In genomic region chr3L:14145666-14146314, dm6 we compare ENCODE assay signal across 4 fruit fly cellular contexts.
TF ChIP-seq lines count a peak whose summit lies in the region.

No protein-coding gene starts in this region.

- TF ChIP-seq CTCF in whole organism, embryonic (GFP tag; optimal IDR thresholded peaks at IDR 0.05; lab: Kevin White, UChicago) = no peak

TF ChIP-seq in whole organism, embryonic, 481 proteins besides CTCF, POLR2A, EP300 and RAD21 (continues in another document):
- TF ChIP-seq CG30431 (GFP tag; optimal IDR thresholded peaks at IDR 0.05; lab: Kevin White, UChicago) = no peak
- no peak for TF ChIP-seq Hr78 (GFP tag; optimal IDR thresholded peaks at IDR 0.05; lab: Kevin White, UChicago)
- no peak for TF ChIP-seq Dad (GFP tag; optimal IDR thresholded peaks at IDR 0.05; lab: Kevin White, UChicago)
- TF ChIP-seq D (optimal IDR thresholded peaks at IDR 0.05; lab: Kevin White, UChicago) = no peak
- peak; percentile 19 for TF ChIP-seq D (GFP tag; optimal IDR thresholded peaks at IDR 0.05; lab: Kevin White, UChicago)
- TF ChIP-seq amos (GFP tag; IDR thresholded peaks at IDR 0.05; lab: Robert Waterston, UW; ENCODE audit: partially characterized antibody) = no peak
- no peak for TF ChIP-seq HLHmδ (GFP tag; optimal IDR thresholded peaks at IDR 0.05; lab: Kevin White, UChicago)
- TF ChIP-seq CG9727 (GFP tag; optimal IDR thresholded peaks at IDR 0.05; lab: Kevin White, UChicago) = peak; percentile 15
- peak in 1 of 3 experiments; percentile 29 for TF ChIP-seq lola (GFP tag; optimal IDR thresholded peaks at IDR 0.05; lab: Kevin White, UChicago)
- no peak for TF ChIP-seq chm (GFP tag; IDR thresholded peaks at IDR 0.05; lab: Robert Waterston, UW)
- TF ChIP-seq kni (GFP tag; optimal IDR thresholded peaks at IDR 0.05; lab: Kevin White, UChicago) = no peak
- no peak for TF ChIP-seq CG17328 (GFP tag; IDR thresholded peaks at IDR 0.05; lab: Robert Waterston, UW)
- peak; percentile 6 for TF ChIP-seq dmrt11E (tag; optimal IDR thresholded peaks at IDR 0.05; lab: Kevin White, UChicago)
- no peak for TF ChIP-seq hb (GFP tag; IDR thresholded peaks at IDR 0.05; lab: Robert Waterston, UW; ENCODE audit: partially characterized antibody)
- TF ChIP-seq tll (GFP tag; optimal IDR thresholded peaks at IDR 0.05; lab: Kevin White, UChicago) = no peak
- no peak for TF ChIP-seq pita (GFP tag; optimal IDR thresholded peaks at IDR 0.05; lab: Kevin White, UChicago)
- no peak for TF ChIP-seq Rfx (GFP tag; IDR thresholded peaks at IDR 0.05; lab: Robert Waterston, UW)
- no peak for TF ChIP-seq YL-1 (GFP tag; optimal IDR thresholded peaks at IDR 0.05; lab: Kevin White, UChicago)
- no peak for TF ChIP-seq sisA (GFP tag; IDR thresholded peaks at IDR 0.05; lab: Robert Waterston, UW)
- TF ChIP-seq Blimp-1 (GFP tag; optimal IDR thresholded peaks at IDR 0.05; lab: Kevin White, UChicago) = peak; percentile 37
- no peak for TF ChIP-seq tup (GFP tag; optimal IDR thresholded peaks at IDR 0.05; lab: Kevin White, UChicago)
- peak; percentile 55 for TF ChIP-seq CG11504 (tag; optimal IDR thresholded peaks at IDR 0.05; lab: Kevin White, UChicago)
- peak; percentile 18 for TF ChIP-seq CG8924 (tag; optimal IDR thresholded peaks at IDR 0.05; lab: Kevin White, UChicago)

TF ChIP-seq in whole organism, prepupa, 60 proteins besides CTCF, POLR2A, EP300 and RAD21 (continues in another document):
- no peak for TF ChIP-seq CG4318 (GFP tag; optimal IDR thresholded peaks at IDR 0.05; lab: Kevin White, UChicago)
- TF ChIP-seq vri (GFP tag; optimal IDR thresholded peaks at IDR 0.05; lab: Kevin White, UChicago) = no peak
- TF ChIP-seq Sox14 (GFP tag; optimal IDR thresholded peaks at IDR 0.05; lab: Kevin White, UChicago) = no peak
- TF ChIP-seq CG31627 (GFP tag; optimal IDR thresholded peaks at IDR 0.05; lab: Kevin White, UChicago) = no peak
- TF ChIP-seq eg (GFP tag; IDR thresholded peaks at IDR 0.05; lab: Robert Waterston, UW) = no peak
- peak; percentile 38 for TF ChIP-seq Blimp-1 (GFP tag; optimal IDR thresholded peaks at IDR 0.05; lab: Kevin White, UChicago)
- peak; percentile 20 for TF ChIP-seq CG11762 (GFP tag; optimal IDR thresholded peaks at IDR 0.05; lab: Kevin White, UChicago; ENCODE audit: insufficient read depth)
- TF ChIP-seq fd59A (GFP tag; optimal IDR thresholded peaks at IDR 0.05; lab: Kevin White, UChicago) = peak; percentile 11
- peak; percentile 30 for TF ChIP-seq Lpt (GFP tag; optimal IDR thresholded peaks at IDR 0.05; lab: Kevin White, UChicago)
- no peak for TF ChIP-seq CG34406 (GFP tag; optimal IDR thresholded peaks at IDR 0.05; lab: Kevin White, UChicago)
- peak; percentile 10 for TF ChIP-seq CG10631 (GFP tag; optimal IDR thresholded peaks at IDR 0.05; lab: Kevin White, UChicago)
- TF ChIP-seq CG8319 (GFP tag; optimal IDR thresholded peaks at IDR 0.05; lab: Kevin White, UChicago) = peak; percentile 10
- TF ChIP-seq ss (GFP tag; optimal IDR thresholded peaks at IDR 0.05; lab: Kevin White, UChicago) = peak; percentile 56 to 79
- TF ChIP-seq CG9139 (GFP tag; optimal IDR thresholded peaks at IDR 0.05; lab: Kevin White, UChicago) = no peak
- TF ChIP-seq fd85E (GFP tag; optimal IDR thresholded peaks at IDR 0.05; lab: Kevin White, UChicago) = no peak
- no peak for TF ChIP-seq Sox102F (GFP tag; optimal IDR thresholded peaks at IDR 0.05; lab: Kevin White, UChicago)
- peak; percentile 59 for TF ChIP-seq Ets96B (tag; optimal IDR thresholded peaks at IDR 0.05; lab: Kevin White, UChicago)
- TF ChIP-seq Eip78C (GFP tag; lab: Kevin White, UChicago) = peak; percentile 94
- no peak for TF ChIP-seq net (GFP tag; optimal IDR thresholded peaks at IDR 0.05; lab: Kevin White, UChicago)
- no peak for TF ChIP-seq Hr38 (GFP tag; optimal IDR thresholded peaks at IDR 0.05; lab: Kevin White, UChicago)
- TF ChIP-seq CG11902 (GFP tag; optimal IDR thresholded peaks at IDR 0.05; lab: Kevin White, UChicago) = no peak
- no peak for TF ChIP-seq CG8632 (GFP tag; optimal IDR thresholded peaks at IDR 0.05; lab: Kevin White, UChicago)
- TF ChIP-seq Eip93F (GFP tag; optimal IDR thresholded peaks at IDR 0.05; lab: Kevin White, UChicago) = no peak
- no peak for TF ChIP-seq dsx (GFP tag; optimal IDR thresholded peaks at IDR 0.05; lab: Kevin White, UChicago; ENCODE audit: poor library complexity, severe bottlenecking)

TF ChIP-seq in whole organism, pupa, 21 proteins besides CTCF, POLR2A, EP300 and RAD21:
- TF ChIP-seq fd96Ca (GFP tag; IDR thresholded peaks at IDR 0.05; lab: Robert Waterston, UW) (no peak), CG10348 (GFP tag; IDR thresholded peaks at IDR 0.05; lab: Robert Waterston, UW) (no peak), CG34367 (tag; optimal IDR thresholded peaks at IDR 0.05; lab: Kevin White, UChicago) (no peak), CG15710 (tag; optimal IDR thresholded peaks at IDR 0.05; lab: Kevin White, UChicago) (peak; percentile 50), gl (tag; optimal IDR thresholded peaks at IDR 0.05; lab: Kevin White, UChicago) (peak; percentile 3), CG14655 (GFP tag; optimal IDR thresholded peaks at IDR 0.05; lab: Kevin White, UChicago) (peak; percentile 79), CG17806 (tag; optimal IDR thresholded peaks at IDR 0.05; lab: Kevin White, UChicago) (peak; percentile 69), CG12605 (GFP tag; IDR thresholded peaks at IDR 0.05; lab: Robert Waterston, UW) (no peak), rn (GFP tag; IDR thresholded peaks at IDR 0.05; lab: Robert Waterston, UW) (no peak), Pif1A (GFP tag; optimal IDR thresholded peaks at IDR 0.05; lab: Kevin White, UChicago) (no peak), D1 (tag; optimal IDR thresholded peaks at IDR 0.05; lab: Kevin White, UChicago) (peak; percentile 42), CG8159 (tag; optimal IDR thresholded peaks at IDR 0.05; lab: Kevin White, UChicago) (peak; percentile 88), CG32121 (GFP tag; IDR thresholded peaks at IDR 0.05; lab: Robert Waterston, UW) (no peak), Ets98B (GFP tag; IDR thresholded peaks at IDR 0.05; lab: Robert Waterston, UW) (no peak), CG9948 (tag; optimal IDR thresholded peaks at IDR 0.05; lab: Kevin White, UChicago) (peak; percentile 80), CG13204 (GFP tag; optimal IDR thresholded peaks at IDR 0.05; lab: Kevin White, UChicago) (no peak), CG8301 (tag; optimal IDR thresholded peaks at IDR 0.05; lab: Kevin White, UChicago) (peak; percentile 65), Pif1B (GFP tag; optimal IDR thresholded peaks at IDR 0.05; lab: Kevin White, UChicago) (no peak), CG4496 (GFP tag; IDR thresholded peaks at IDR 0.05; lab: Robert Waterston, UW) (no peak), Snoo (tag; optimal IDR thresholded peaks at IDR 0.05; lab: Kevin White, UChicago) (peak; percentile 13), EcR (GFP tag; optimal IDR thresholded peaks at IDR 0.05; lab: Kevin White, UChicago) (no peak)

TF ChIP-seq in whole organism, wandering third instar larva, 38 proteins besides CTCF, POLR2A, EP300 and RAD21 (continues in another document):
- TF ChIP-seq usp (GFP tag; optimal IDR thresholded peaks at IDR 0.05; lab: Kevin White, UChicago) = no peak
- TF ChIP-seq sv (GFP tag; optimal IDR thresholded peaks at IDR 0.05; lab: Kevin White, UChicago) = no peak
- TF ChIP-seq h (GFP tag; optimal IDR thresholded peaks at IDR 0.05; lab: Kevin White, UChicago) = no peak
- TF ChIP-seq dmrt93B (GFP tag; optimal IDR thresholded peaks at IDR 0.05; lab: Kevin White, UChicago) = no peak
- TF ChIP-seq Myc (optimal IDR thresholded peaks at IDR 0.05; lab: Kevin White, UChicago) = no peak
- no peak for TF ChIP-seq Mio (GFP tag; optimal IDR thresholded peaks at IDR 0.05; lab: Kevin White, UChicago)
- TF ChIP-seq N (GFP tag; optimal IDR thresholded peaks at IDR 0.05; lab: Kevin White, UChicago) = no peak
- TF ChIP-seq ey (GFP tag; optimal IDR thresholded peaks at IDR 0.05; lab: Kevin White, UChicago) = no peak
- no peak for TF ChIP-seq Hr83 (GFP tag; optimal IDR thresholded peaks at IDR 0.05; lab: Kevin White, UChicago; ENCODE audit: poor library complexity, severe bottlenecking)
- TF ChIP-seq lola (GFP tag; optimal IDR thresholded peaks at IDR 0.05; lab: Kevin White, UChicago) = no peak
- TF ChIP-seq br (GFP tag; optimal IDR thresholded peaks at IDR 0.05; lab: Kevin White, UChicago) = no peak
- peak; percentile 16 for TF ChIP-seq Sp1 (GFP tag; optimal IDR thresholded peaks at IDR 0.05; lab: Kevin White, UChicago)
- no peak for TF ChIP-seq tai (GFP tag; optimal IDR thresholded peaks at IDR 0.05; lab: Kevin White, UChicago)
- TF ChIP-seq CG32264 (GFP tag; optimal IDR thresholded peaks at IDR 0.05; lab: Kevin White, UChicago) = no peak
- TF ChIP-seq foxo (GFP tag; optimal IDR thresholded peaks at IDR 0.05; lab: Kevin White, UChicago) = peak in 1 of 2 experiments; percentile 25
- no peak for TF ChIP-seq dsf (GFP tag; optimal IDR thresholded peaks at IDR 0.05; lab: Kevin White, UChicago; ENCODE audit: borderline replicate concordance)
- TF ChIP-seq brk (GFP tag; optimal IDR thresholded peaks at IDR 0.05; lab: Kevin White, UChicago) = no peak
- TF ChIP-seq GATAd (GFP tag; optimal IDR thresholded peaks at IDR 0.05; lab: Kevin White, UChicago) = no peak
- TF ChIP-seq rgr (GFP tag; optimal IDR thresholded peaks at IDR 0.05; lab: Kevin White, UChicago) = no peak
- no peak for TF ChIP-seq dl (GFP tag; optimal IDR thresholded peaks at IDR 0.05; lab: Kevin White, UChicago; ENCODE audit: insufficient read depth in 1 of 2, partially characterized antibody in 2 of 2)
- no peak for TF ChIP-seq jim (GFP tag; optimal IDR thresholded peaks at IDR 0.05; lab: Kevin White, UChicago)
- no peak for TF ChIP-seq CG9705 (GFP tag; optimal IDR thresholded peaks at IDR 0.05; lab: Kevin White, UChicago)
- TF ChIP-seq Dfd (GFP tag; optimal IDR thresholded peaks at IDR 0.05; lab: Kevin White, UChicago) = no peak
- TF ChIP-seq Dif (GFP tag; optimal IDR thresholded peaks at IDR 0.05; lab: Kevin White, UChicago; ENCODE audit: partially characterized antibody) = no peak
- TF ChIP-seq pan (optimal IDR thresholded peaks at IDR 0.05; lab: Kevin White, UChicago) = no peak
- no peak for TF ChIP-seq CrebA (GFP tag; optimal IDR thresholded peaks at IDR 0.05; lab: Kevin White, UChicago; ENCODE audit: borderline replicate concordance)
- peak; percentile 28 for TF ChIP-seq HLH106 (tag; optimal IDR thresholded peaks at IDR 0.05; lab: Kevin White, UChicago)
- no peak for TF ChIP-seq Jra (GFP tag; optimal IDR thresholded peaks at IDR 0.05; lab: Kevin White, UChicago)
- no peak for TF ChIP-seq Abd-B (GFP tag; optimal IDR thresholded peaks at IDR 0.05; lab: Kevin White, UChicago)
- TF ChIP-seq Rel (GFP tag; optimal IDR thresholded peaks at IDR 0.05; lab: Kevin White, UChicago) = no peak
- no peak for TF ChIP-seq Rel (tag; optimal IDR thresholded peaks at IDR 0.05; lab: Kevin White, UChicago)
- TF ChIP-seq OdsH (GFP tag; optimal IDR thresholded peaks at IDR 0.05; lab: Kevin White, UChicago) = peak; percentile 32
- no peak for TF ChIP-seq Vsx2 (GFP tag; optimal IDR thresholded peaks at IDR 0.05; lab: Kevin White, UChicago; ENCODE audit: partially characterized antibody)
- TF ChIP-seq Hnf4 (GFP tag; optimal IDR thresholded peaks at IDR 0.05; lab: Kevin White, UChicago) = no peak
- no peak for TF ChIP-seq sage (GFP tag; optimal IDR thresholded peaks at IDR 0.05; lab: Kevin White, UChicago)

Comparison
In these comparisons a context has a peak if more than half of its experiments do, and no peak if none do; other contexts are left out.
1. Of the 7 proteins assayed by ChIP-seq in both whole organism, embryonic and whole organism, prepupa: peak only in whole organism, embryonic: none; only in whole organism, prepupa: Hr39 and Lpt; in both: Blimp-1; in neither: 4.